Worm (Caenorhabditis elegans): ENCODE measurements around the gene cks-1.

Gene cks-1

DNA sequence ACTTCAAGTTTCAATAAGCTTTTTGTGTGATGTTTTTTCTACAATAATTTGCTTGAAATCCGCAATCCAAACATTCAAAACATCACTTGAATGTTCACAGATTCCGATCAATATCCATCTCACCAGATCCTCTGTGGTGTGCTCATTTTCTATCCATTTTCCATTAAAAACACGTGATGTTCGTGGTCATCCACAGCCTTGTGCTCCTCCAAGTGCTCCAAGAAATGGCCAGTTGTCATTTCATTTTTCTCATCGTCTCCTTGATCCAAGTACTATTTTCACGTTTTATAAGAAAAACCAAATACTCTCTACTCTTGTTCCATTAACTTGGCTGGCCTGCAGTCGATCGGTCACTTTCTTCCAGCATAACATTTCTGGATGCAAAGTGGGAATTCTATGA, 37.6 kb upstream of the cks-1 start:
- no peak for TF ChIP-seq nfya-1 (tag; optimal IDR thresholded peaks at IDR 0.05; ENCODE audit: insufficient read depth)

DNA sequence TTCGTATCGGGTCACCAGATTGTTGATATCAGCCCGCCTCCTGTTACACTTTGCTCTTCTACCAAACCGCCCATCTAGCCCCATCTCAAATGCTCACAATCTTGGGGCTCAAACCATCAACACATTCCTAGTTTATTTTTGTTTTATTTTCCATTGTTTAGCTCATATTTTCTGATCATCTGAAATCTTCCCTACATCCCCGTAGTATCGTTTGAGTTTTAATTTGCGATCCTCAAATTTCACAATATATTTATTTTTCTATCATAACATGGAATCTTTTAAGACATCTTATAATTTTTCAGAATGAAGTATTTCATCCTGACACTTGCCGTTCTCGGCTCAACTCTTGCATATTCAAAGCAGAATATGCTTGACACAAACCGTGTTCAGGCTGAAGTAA, 36.8 kb upstream of the cks-1 start, which contains the start of gene spp-10:
Gene spp-10, plus strand, starts transcription at position 301 of the 400 bp plus-strand sequence.
- no peak for TF ChIP-seq pha-4 (tag; optimal IDR thresholded peaks at IDR 0.05)
- no peak for TF ChIP-seq pqm-1 (tag; optimal IDR thresholded peaks at IDR 0.05)
- no peak for TF ChIP-seq fkh-2 (tag; optimal IDR thresholded peaks at IDR 0.05)
- no peak for TF ChIP-seq sea-2 (GFP tag; optimal IDR thresholded peaks at IDR 0.05)
- TF ChIP-seq lin-15B (tag; optimal IDR thresholded peaks at IDR 0.05) = no peak
- no peak for TF ChIP-seq lsy-12 (tag; optimal IDR thresholded peaks at IDR 0.05)

DNA sequence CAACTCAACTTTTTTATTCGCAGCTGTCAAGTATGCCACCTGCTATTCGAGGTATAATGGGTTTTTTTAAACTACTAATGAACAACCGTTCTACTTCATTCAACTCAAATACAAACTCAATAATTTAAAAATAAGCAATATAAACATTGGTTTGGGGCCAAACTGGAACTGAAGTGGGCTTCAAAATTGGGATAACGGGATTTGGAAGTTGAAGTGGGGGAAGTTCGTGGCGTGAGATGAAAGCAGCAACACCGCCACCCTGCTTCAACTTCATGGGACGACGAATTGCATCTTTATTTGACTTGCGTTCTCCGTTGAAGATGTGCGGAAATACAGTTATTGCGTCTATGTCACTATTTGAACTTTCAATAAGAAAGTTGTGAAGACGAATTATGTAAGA, 35.2 kb upstream of the cks-1 start:
- no peak for TF ChIP-seq ZK546.5 (tag; optimal IDR thresholded peaks at IDR 0.05)
- TF ChIP-seq unc-62 (GFP tag; optimal IDR thresholded peaks at IDR 0.05) = no peak
- no peak for TF ChIP-seq skn-1 (tag; optimal IDR thresholded peaks at IDR 0.05)
- TF ChIP-seq ceh-16 (tag; optimal IDR thresholded peaks at IDR 0.05) = no peak
- TF ChIP-seq elt-2 (tag; optimal IDR thresholded peaks at IDR 0.05) = no peak
- TF ChIP-seq lin-39 (tag; optimal IDR thresholded peaks at IDR 0.05) = no peak
- TF ChIP-seq mdl-1 (tag; optimal IDR thresholded peaks at IDR 0.05) = no peak
- no peak for TF ChIP-seq elt-3 (tag; optimal IDR thresholded peaks at IDR 0.05)
- no peak for TF ChIP-seq nhr-23 (tag; optimal IDR thresholded peaks at IDR 0.05)

DNA sequence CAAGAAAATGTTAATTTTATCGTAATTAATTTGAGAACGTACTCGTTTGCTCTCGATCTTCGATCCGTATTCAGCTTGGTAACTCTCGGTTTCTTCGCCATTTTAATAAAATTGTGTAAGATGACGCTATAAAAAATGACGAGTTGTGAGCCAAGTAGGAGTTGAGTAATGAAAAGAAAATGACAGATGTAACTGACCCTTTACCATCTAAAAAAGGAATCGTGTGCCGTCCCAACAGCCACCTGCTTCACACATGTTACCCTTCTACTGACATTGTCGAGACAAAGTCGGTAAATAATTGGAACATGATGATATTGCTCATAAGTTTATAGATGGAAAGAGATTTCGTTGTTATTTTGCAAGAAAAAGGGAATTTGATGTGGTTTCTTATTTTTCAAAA, 34.4 kb upstream of the cks-1 start, which contains the start of gene hlh-12:
Gene hlh-12, minus strand, starts transcription at position 101 of the 400 bp plus-strand sequence.
- no peak for TF ChIP-seq mdl-1 (tag; optimal IDR thresholded peaks at IDR 0.05)
- TF ChIP-seq zag-1 (tag; optimal IDR thresholded peaks at IDR 0.05) = no peak
- no peak for TF ChIP-seq ceh-16 (tag; optimal IDR thresholded peaks at IDR 0.05)
- TF ChIP-seq lin-15B (tag; optimal IDR thresholded peaks at IDR 0.05) = no peak

DNA sequence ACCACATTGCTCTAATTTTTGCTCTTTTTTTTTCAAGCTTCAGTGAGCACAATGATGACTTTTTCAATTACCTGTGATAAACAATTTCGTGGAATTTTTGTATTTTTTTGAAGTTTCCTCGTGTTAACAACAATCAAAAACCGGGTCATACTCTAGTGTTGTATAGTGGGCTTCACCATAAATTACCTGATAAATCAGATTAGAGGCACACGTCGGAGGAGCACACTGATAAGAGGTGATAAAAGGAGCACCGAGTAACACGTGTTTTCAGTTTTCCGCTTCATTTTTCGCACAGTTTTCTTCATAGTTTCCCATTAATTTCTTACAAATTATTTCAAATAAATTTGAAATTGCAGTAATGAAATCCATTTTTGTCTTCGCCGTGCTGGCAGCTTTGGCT, 32.4 kb upstream of the cks-1 start, which contains the start of gene spp-8:
Gene spp-8, plus strand, starts transcription at position 357 of the 400 bp plus-strand sequence.
- TF ChIP-seq sea-2 (GFP tag; optimal IDR thresholded peaks at IDR 0.05) = no peak
- TF ChIP-seq nhr-28 (tag; optimal IDR thresholded peaks at IDR 0.05) = no peak
- TF ChIP-seq fkh-10 (GFP tag; optimal IDR thresholded peaks at IDR 0.05) = no peak
- TF ChIP-seq pha-4 (tag; optimal IDR thresholded peaks at IDR 0.05) = peak; percentile 65
- no peak for TF ChIP-seq elt-1 (tag; optimal IDR thresholded peaks at IDR 0.05)
- no peak for TF ChIP-seq ceh-28 (tag; optimal IDR thresholded peaks at IDR 0.05)
- peak; percentile 97 for TF ChIP-seq pqm-1 (tag; optimal IDR thresholded peaks at IDR 0.05)
- TF ChIP-seq tbx-2 (tag; optimal IDR thresholded peaks at IDR 0.05) = no peak
- no peak for TF ChIP-seq nhr-77 (tag; optimal IDR thresholded peaks at IDR 0.05)
- TF ChIP-seq lin-15B (tag; optimal IDR thresholded peaks at IDR 0.05) = no peak
- TF ChIP-seq elt-2 (tag; optimal IDR thresholded peaks at IDR 0.05) = peak; percentile 97
- TF ChIP-seq unc-62 (GFP tag; optimal IDR thresholded peaks at IDR 0.05) = no peak
- TF ChIP-seq nhr-67 (tag; optimal IDR thresholded peaks at IDR 0.05) = no peak
- no peak for TF ChIP-seq nhr-25 (tag; optimal IDR thresholded peaks at IDR 0.05)
- TF ChIP-seq nhr-23 (tag; optimal IDR thresholded peaks at IDR 0.05) = no peak
- no peak for TF ChIP-seq mml-1 (tag; optimal IDR thresholded peaks at IDR 0.05)
- TF ChIP-seq elt-3 (tag; optimal IDR thresholded peaks at IDR 0.05) = no peak
- TF ChIP-seq nhr-11 (tag; optimal IDR thresholded peaks at IDR 0.05) = no peak
- TF ChIP-seq nhr-76 (tag; optimal IDR thresholded peaks at IDR 0.05) = no peak
- TF ChIP-seq daf-12 (tag; optimal IDR thresholded peaks at IDR 0.05) = no peak
- TF ChIP-seq jun-1 (tag; optimal IDR thresholded peaks at IDR 0.05) = peak; percentile 64

DNA sequence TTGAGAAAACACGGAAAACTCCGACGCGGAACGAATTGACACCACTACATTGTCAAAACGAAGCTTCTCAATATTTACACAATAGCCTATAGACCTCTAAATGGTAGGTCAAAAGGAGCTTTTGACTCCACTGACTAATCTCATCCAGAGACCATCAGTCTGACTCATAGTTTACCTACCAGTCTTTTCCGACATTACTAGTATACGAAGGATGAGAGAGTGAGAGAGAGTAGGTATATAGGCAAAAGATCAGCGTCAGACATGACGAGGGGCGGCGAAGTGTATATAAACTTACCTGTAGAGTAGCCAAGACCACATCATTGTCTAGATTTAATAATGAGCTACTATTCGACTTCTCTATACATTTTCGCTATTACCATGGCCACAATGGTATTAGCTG, 26.5 kb upstream of the cks-1 start, which contains the start of gene srlf-3:
Gene srlf-3, plus strand, starts transcription at position 301 of the 400 bp plus-strand sequence.
- no peak for TF ChIP-seq unc-39 (tag; optimal IDR thresholded peaks at IDR 0.05)
- no peak for TF ChIP-seq snpc-4 (tag; optimal IDR thresholded peaks at IDR 0.05)
- TF ChIP-seq nfya-1 (tag; optimal IDR thresholded peaks at IDR 0.05; ENCODE audit: insufficient read depth) = no peak
- TF ChIP-seq eor-1 (tag; optimal IDR thresholded peaks at IDR 0.05) = no peak
- no peak for TF ChIP-seq nhr-28 (tag; optimal IDR thresholded peaks at IDR 0.05)

All from whole organism, L3 larva.